Fruit fly (Drosophila melanogaster): ENCODE results near the gene Sod1.

Sod1 gene

DNA sequence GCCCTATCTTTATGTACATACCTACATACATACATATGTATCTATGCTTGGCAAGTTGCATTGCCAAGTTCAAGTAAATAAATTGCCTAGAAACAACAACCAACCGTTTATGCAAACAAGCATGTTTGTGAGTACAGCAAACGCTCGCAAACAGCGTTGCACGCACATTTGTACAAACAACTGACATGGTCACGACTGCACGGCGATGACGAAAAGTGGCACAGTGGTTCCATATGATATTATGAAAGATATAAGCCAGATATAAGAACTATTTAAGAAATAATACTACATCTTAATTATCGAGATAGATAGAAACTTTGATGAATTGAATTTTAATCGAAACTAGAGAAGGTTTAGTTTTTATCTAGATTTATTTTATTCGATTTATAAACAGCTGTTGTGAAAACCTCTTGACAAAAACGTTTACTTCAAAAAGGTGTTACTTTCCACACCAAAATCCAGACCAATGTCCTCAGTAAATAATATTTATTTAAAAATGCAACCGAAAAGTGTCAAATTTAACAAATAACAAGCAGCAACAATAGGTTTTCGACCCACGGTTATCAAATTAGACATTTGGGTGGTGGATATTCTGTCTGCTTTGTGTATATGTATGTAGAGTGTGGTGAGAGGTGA lies 23.6 kb downstream of the Sod1 start (continued):
- TF ChIP-seq CG8765 (GFP tag; IDR thresholded peaks at IDR 0.05), result peak; percentile 50
- TF ChIP-seq Nf-YB (GFP tag; optimal IDR thresholded peaks at IDR 0.05), result peak; percentile 83
- TF ChIP-seq Ptx1 (GFP tag; IDR thresholded peaks at IDR 0.05), result peak; percentile 84
- TF ChIP-seq CG15601 (tag; optimal IDR thresholded peaks at IDR 0.05), result peak; percentile 88
- peak; percentile 68 for TF ChIP-seq CG10431 (GFP tag; optimal IDR thresholded peaks at IDR 0.05)
- TF ChIP-seq Antp (GFP tag; optimal IDR thresholded peaks at IDR 0.05), result peak; percentile 58
- TF ChIP-seq lbe (GFP tag; optimal IDR thresholded peaks at IDR 0.05), result peak; percentile 66
- TF ChIP-seq Sox100B (GFP tag; optimal IDR thresholded peaks at IDR 0.05), result peak; percentile 97
- no peak; the same call in 1 of the 2 replicates for TF ChIP-seq inv (GFP tag; IDR thresholded peaks at IDR 0.05; ENCODE audit: partially characterized antibody)
- peak; percentile 57 for TF ChIP-seq ttk (GFP tag; IDR thresholded peaks at IDR 0.05)
- peak; percentile 74 for TF ChIP-seq sisA (GFP tag; IDR thresholded peaks at IDR 0.05)
- peak in 1 of 2 experiments; percentile 74 for TF ChIP-seq tll (GFP tag; optimal IDR thresholded peaks at IDR 0.05)
- peak; percentile 18 for TF ChIP-seq stwl (tag; optimal IDR thresholded peaks at IDR 0.05)
- TF ChIP-seq ato (GFP tag; IDR thresholded peaks at IDR 0.05; ENCODE audit: partially characterized antibody), result no peak
- TF ChIP-seq CG13624 (GFP tag; optimal IDR thresholded peaks at IDR 0.05), result peak; percentile 26
- peak; percentile 84 for TF ChIP-seq Nf-YC (tag; optimal IDR thresholded peaks at IDR 0.05)
- TF ChIP-seq H2.0 (GFP tag; IDR thresholded peaks at IDR 0.05), result peak; percentile 54
- TF ChIP-seq onecut (GFP tag; IDR thresholded peaks at IDR 0.05), result peak; percentile 79
- peak; percentile 47 for TF ChIP-seq CG12942 (GFP tag; optimal IDR thresholded peaks at IDR 0.05)
- TF ChIP-seq CG9727 (GFP tag; optimal IDR thresholded peaks at IDR 0.05), result peak; percentile 97
- TF ChIP-seq Rfx (GFP tag; IDR thresholded peaks at IDR 0.05), result peak; percentile 58
- TF ChIP-seq schlank (tag; optimal IDR thresholded peaks at IDR 0.05), result no peak
- peak; percentile 96 for TF ChIP-seq CG2712 (tag; optimal IDR thresholded peaks at IDR 0.05)
- TF ChIP-seq CG7357 (GFP tag; IDR thresholded peaks at IDR 0.05), result no peak; the same call in none of the 3 replicates
- peak; percentile 85 for TF ChIP-seq CG6813 (GFP tag; optimal IDR thresholded peaks at IDR 0.05)
- TF ChIP-seq h (optimal IDR thresholded peaks at IDR 0.05), result no peak
- peak; percentile 87 for TF ChIP-seq NC2α (GFP tag; optimal IDR thresholded peaks at IDR 0.05)
- TF ChIP-seq Usf (GFP tag; optimal IDR thresholded peaks at IDR 0.05), result peak; percentile 56
- TF ChIP-seq tup (GFP tag; optimal IDR thresholded peaks at IDR 0.05), result peak; percentile 76
- TF ChIP-seq CG5953 (GFP tag; IDR thresholded peaks at IDR 0.05), result peak; percentile 89
- peak; percentile 53; the same call in 1 of the 3 replicates for TF ChIP-seq Mrtf (GFP tag; IDR thresholded peaks at IDR 0.05)
- TF ChIP-seq CG6791 (GFP tag; IDR thresholded peaks at IDR 0.05; ENCODE audit: partially characterized antibody), result no peak
- TF ChIP-seq BEAF-32 (GFP tag; optimal IDR thresholded peaks at IDR 0.05), result no peak
- TF ChIP-seq fru (optimal IDR thresholded peaks at IDR 0.05), result no peak
- peak; percentile 89 for TF ChIP-seq Camta (GFP tag; optimal IDR thresholded peaks at IDR 0.05)
- peak; percentile 69 for TF ChIP-seq CG8089 (GFP tag; optimal IDR thresholded peaks at IDR 0.05)
- peak; percentile 71 for TF ChIP-seq CG1603 (tag; optimal IDR thresholded peaks at IDR 0.05)
- peak; percentile 49 for TF ChIP-seq H15 (GFP tag; IDR thresholded peaks at IDR 0.05)
- TF ChIP-seq CG2678 (tag; optimal IDR thresholded peaks at IDR 0.05), result peak; percentile 95
- peak; percentile 73 for TF ChIP-seq sd (tag; optimal IDR thresholded peaks at IDR 0.05)
- TF ChIP-seq CG8290 (GFP tag; optimal IDR thresholded peaks at IDR 0.05), result peak; percentile 45
- TF ChIP-seq CG8290 (tag; optimal IDR thresholded peaks at IDR 0.05), result peak; percentile 52 to 73
- TF ChIP-seq gcm (GFP tag; optimal IDR thresholded peaks at IDR 0.05), result peak; percentile 91
- peak; percentile 27 to 62 for TF ChIP-seq crp (GFP tag; optimal IDR thresholded peaks at IDR 0.05)
- peak; percentile 85 for TF ChIP-seq CG6254 (GFP tag; optimal IDR thresholded peaks at IDR 0.05)
- peak; percentile 87 for TF ChIP-seq HHEX (GFP tag; optimal IDR thresholded peaks at IDR 0.05)
- peak; percentile 93 for TF ChIP-seq kni (GFP tag; optimal IDR thresholded peaks at IDR 0.05)
- peak; percentile 89 for TF ChIP-seq fd96Cb (tag; optimal IDR thresholded peaks at IDR 0.05)
- peak; percentile 62 for TF ChIP-seq gsb (GFP tag; IDR thresholded peaks at IDR 0.05)

All from whole organism, embryonic.